Worm (Caenorhabditis elegans) whole organism, young adult: Measurements from ENCODE around the gene pqn-82.

Experiments
- B0019.2 ChIP-seq: fragments of 200-800 bp; sonication (Bioruptor generic); conservative IDR thresholded peaks from 2 replicates; pipeline ENCODE4 v1.3.6; 2022; ENCODE audit warnings: missing genetic modification reagents, missing genetic modification characterization, missing compliant biosample characterization
- C06A6.2 ChIP-seq: fragments of 200-800 bp; sonication (Bioruptor generic); conservative IDR thresholded peaks from 2 replicates; pipeline ENCODE4 v1.3.6; 2022; ENCODE audit warnings: missing genetic modification characterization, missing compliant biosample characterization
- C17E4.6 ChIP-seq: fragments of 200-800 bp; sonication (Bioruptor generic); IDR thresholded peaks from 2 replicates; pipeline ENCODE4 v1.3.6; 2022; ENCODE audit warnings: missing genetic modification reagents, missing genetic modification characterization, missing compliant biosample characterization
- F23B12.7 ChIP-seq: sonication (generic microtip); optimal IDR thresholded peaks from 2 replicates; lab custom pipeline; 2017; ENCODE audit warnings: missing genetic modification characterization, mild to moderate bottlenecking, missing compliant biosample characterization, antibody characterized with exemption, moderate library complexity; ENCODE audit not compliant: insufficient read depth
- F57C9.4 ChIP-seq: sonication (generic microtip); optimal IDR thresholded peaks from 2 replicates; lab custom pipeline; 2017; ENCODE audit warnings: mild to moderate bottlenecking, missing genetic modification characterization, missing compliant biosample characterization
- Y53F4B.3 ChIP-seq: fragments of 200-800 bp; sonication (Bioruptor generic); IDR thresholded peaks from 2 replicates; pipeline ENCODE4 v1.3.6; 2022; ENCODE audit warnings: missing genetic modification reagents, missing genetic modification characterization, missing compliant biosample characterization
- Y53G8AR.9 ChIP-seq: fragments of 200-800 bp; sonication (Bioruptor generic); conservative IDR thresholded peaks from 2 replicates; pipeline ENCODE4 v1.3.6; 2022; ENCODE audit warnings: missing genetic modification reagents, missing genetic modification characterization, missing compliant biosample characterization
- Y79H2A.3 ChIP-seq: fragments of 200-800 bp; sonication (Bioruptor generic); conservative IDR thresholded peaks from 2 replicates; pipeline ENCODE4 v1.3.6; 2022; ENCODE audit warnings: missing genetic modification reagents, missing genetic modification characterization, missing compliant biosample characterization
- aptf-2 ChIP-seq: fragments of 200-800 bp; sonication (Bioruptor generic); conservative IDR thresholded peaks from 2 replicates; pipeline ENCODE4 v1.3.6; 2022; ENCODE audit warnings: missing genetic modification reagents, missing genetic modification characterization, missing compliant biosample characterization
- attf-3 ChIP-seq: fragments of 200-800 bp; sonication (Bioruptor generic); conservative IDR thresholded peaks from 2 replicates; pipeline ENCODE4 v1.3.6; 2022; ENCODE audit warnings: missing genetic modification reagents, missing genetic modification characterization, missing compliant biosample characterization
- ccch-3 ChIP-seq: fragments of 200-800 bp; sonication (Bioruptor generic); optimal IDR thresholded peaks from 2 replicates; lab custom pipeline; 2018; ENCODE audit warnings: mild to moderate bottlenecking, missing genetic modification characterization, missing compliant biosample characterization
- cebp-1 ChIP-seq, 2 experiments: fragments of 200-800 bp in 1 of 2; sonication (Bioruptor generic) in 1 of 2; sonication (generic microtip) in 1 of 2; IDR thresholded peaks in 1 of 2; optimal IDR thresholded peaks in 1 of 2; 2 replicates each; pipeline versions ENCODE4 v1.3.6 to Lab custom; 2017 to 2022; ENCODE audit warnings: missing compliant biosample characterization in 2 of 2, missing genetic modification characterization in 2 of 2, mild to moderate bottlenecking in 1 of 2, missing genetic modification reagents in 1 of 2, moderate library complexity in 1 of 2
- cebp-2 ChIP-seq: fragments of 200-800 bp; sonication (Bioruptor generic); IDR thresholded peaks from 2 replicates; pipeline ENCODE4 v1.3.6; 2022; ENCODE audit warnings: missing genetic modification characterization, missing compliant biosample characterization
- ceh-27 ChIP-seq: fragments of 200-800 bp; sonication (Bioruptor generic); optimal IDR thresholded peaks from 2 replicates; lab custom pipeline; 2018; ENCODE audit warnings: mild to moderate bottlenecking, missing genetic modification characterization, moderate library complexity, missing compliant biosample characterization
- ceh-79 ChIP-seq: sonication (generic microtip); optimal IDR thresholded peaks from 2 replicates; lab custom pipeline; 2017; ENCODE audit warnings: mild to moderate bottlenecking, missing genetic modification characterization, missing compliant biosample characterization
- ceh-91 ChIP-seq: fragments of 200-800 bp; sonication (Bioruptor generic); IDR thresholded peaks from 2 replicates; pipeline ENCODE4 v1.3.6; 2022; ENCODE audit warnings: missing genetic modification reagents, missing genetic modification characterization, missing compliant biosample characterization
- dox-1 ChIP-seq: fragments of 200-800 bp; sonication (Bioruptor generic); IDR thresholded peaks from 2 replicates; pipeline ENCODE4 v1.3.6; 2022; ENCODE audit warnings: missing genetic modification reagents, missing genetic modification characterization, missing compliant biosample characterization
- efl-1 ChIP-seq: fragments of 150-350 bp; optimal IDR thresholded peaks from 2 replicates; lab custom pipeline; 2014; ENCODE audit warnings: missing biosample characterization, missing genetic modification reagents, missing genetic modification characterization
- egrh-3 ChIP-seq: fragments of 200-800 bp; sonication (Bioruptor generic); IDR thresholded peaks from 2 replicates; pipeline ENCODE4 v1.3.6; 2022; ENCODE audit warnings: missing genetic modification reagents, missing genetic modification characterization, missing compliant biosample characterization
- gei-17 ChIP-seq: fragments of 200-800 bp; sonication (Bioruptor generic); optimal IDR thresholded peaks from 2 replicates; lab custom pipeline; 2018; ENCODE audit warnings: mild to moderate bottlenecking, missing genetic modification characterization, missing compliant biosample characterization
- hmg-1.2 ChIP-seq: fragments of 200-800 bp; sonication (Bioruptor generic); IDR thresholded peaks from 2 replicates; pipeline ENCODE4 v1.3.6; 2022; ENCODE audit warnings: missing genetic modification reagents, missing genetic modification characterization, missing compliant biosample characterization
- hrde-1 ChIP-seq: sonication (generic microtip); optimal IDR thresholded peaks from 2 replicates; lab custom pipeline; 2016; ENCODE audit warnings: missing genetic modification characterization, mild to moderate bottlenecking, missing compliant biosample characterization, moderate library complexity, missing genotype, missing genetic modification reagents, borderline replicate concordance
- lin-26 ChIP-seq: fragments of 200-800 bp; sonication (Bioruptor generic); IDR thresholded peaks from 2 replicates; pipeline ENCODE4 v1.3.6; 2022; ENCODE audit warnings: missing genetic modification reagents, missing genetic modification characterization, missing compliant biosample characterization
- madf-3 ChIP-seq: fragments of 200-800 bp; sonication (Bioruptor generic); IDR thresholded peaks from 2 replicates; pipeline ENCODE4 v1.3.6; 2022; ENCODE audit warnings: missing genetic modification reagents, missing genetic modification characterization, missing compliant biosample characterization
- madf-6 ChIP-seq: fragments of 200-800 bp; sonication (Bioruptor generic); IDR thresholded peaks from 2 replicates; pipeline ENCODE4 v1.3.6; 2022; ENCODE audit warnings: missing genetic modification reagents, missing genetic modification characterization, missing compliant biosample characterization
- mcd-1 ChIP-seq: fragments of 200-800 bp; sonication (Bioruptor generic); IDR thresholded peaks from 2 replicates; pipeline ENCODE4 v1.3.6; 2022; ENCODE audit warnings: missing genetic modification reagents, missing genetic modification characterization, missing compliant biosample characterization
- mes-4 ChIP-seq: sonication (generic microtip); optimal IDR thresholded peaks from 2 replicates; lab custom pipeline; 2016; ENCODE audit warnings: missing genotype, missing genetic modification characterization, missing compliant biosample characterization
- mxl-1 ChIP-seq: sonication (generic microtip); optimal IDR thresholded peaks from 2 replicates; lab custom pipeline; 2016; ENCODE audit warnings: missing genetic modification characterization, missing compliant biosample characterization
- nfya-1 ChIP-seq: sonication (generic microtip); optimal IDR thresholded peaks from 2 replicates; lab custom pipeline; 2017; ENCODE audit warnings: antibody characterized with exemption, missing compliant biosample characterization, missing genetic modification characterization, borderline replicate concordance; ENCODE audit not compliant: insufficient read depth
- nhr-120 ChIP-seq: fragments of 200-800 bp; sonication (Bioruptor generic); IDR thresholded peaks from 2 replicates; pipeline ENCODE4 v1.3.6; 2022; ENCODE audit warnings: missing genetic modification characterization, missing compliant biosample characterization
- repo-1 ChIP-seq: sonication (generic microtip); optimal IDR thresholded peaks from 2 replicates; lab custom pipeline; 2017; ENCODE audit warnings: mild to moderate bottlenecking, missing genetic modification characterization, missing compliant biosample characterization
- snpc-1.1 ChIP-seq: sonication (generic microtip); optimal IDR thresholded peaks from 2 replicates; lab custom pipeline; 2017; ENCODE audit warnings: missing genetic modification characterization, mild to moderate bottlenecking, missing compliant biosample characterization, antibody characterized with exemption, moderate library complexity, missing genotype, missing genetic modification reagents; ENCODE audit not compliant: insufficient read depth
- snpc-4 ChIP-seq, 5 experiments: fragments of 150-350 bp in 1 of 5; sonication (generic microtip) in 4 of 5; optimal IDR thresholded peaks; 2 replicates each; lab custom pipeline; 2014 to 2018; ENCODE audit warnings: missing genetic modification characterization in 5 of 5, missing biosample characterization in 3 of 5, antibody characterized with exemption in 2 of 5, mild to moderate bottlenecking in 2 of 5, missing compliant biosample characterization in 2 of 5, missing genotype in 2 of 5, moderate library complexity in 2 of 5, missing genetic modification reagents in 1 of 5
- sptf-2 ChIP-seq: fragments of 200-800 bp; sonication (Bioruptor generic); optimal IDR thresholded peaks from 2 replicates; lab custom pipeline; 2018; ENCODE audit warnings: mild to moderate bottlenecking, missing genetic modification characterization, missing compliant biosample characterization
- tbp1 ChIP-seq: fragments of 200-800 bp; sonication (Bioruptor generic); optimal IDR thresholded peaks from 2 replicates; lab custom pipeline; 2018; ENCODE audit warnings: mild to moderate bottlenecking, missing genetic modification characterization, missing compliant biosample characterization
- zfh-2 ChIP-seq: fragments of 200-800 bp; sonication (Bioruptor generic); conservative IDR thresholded peaks from 2 replicates; pipeline ENCODE4 v1.3.6; 2022; ENCODE audit warnings: missing genetic modification reagents, missing genetic modification characterization, missing compliant biosample characterization
- ztf-25 ChIP-seq: fragments of 200-800 bp; sonication (Bioruptor generic); IDR thresholded peaks from 2 replicates; pipeline ENCODE4 v1.3.6; 2022; ENCODE audit warnings: missing genetic modification reagents, missing genetic modification characterization, missing compliant biosample characterization
- ztf-3 ChIP-seq: fragments of 200-800 bp; sonication (Bioruptor generic); optimal IDR thresholded peaks from 2 replicates; lab custom pipeline; 2018; ENCODE audit warnings: mild to moderate bottlenecking, missing genetic modification characterization, missing compliant biosample characterization

The pqn-82 gene

DNA sequence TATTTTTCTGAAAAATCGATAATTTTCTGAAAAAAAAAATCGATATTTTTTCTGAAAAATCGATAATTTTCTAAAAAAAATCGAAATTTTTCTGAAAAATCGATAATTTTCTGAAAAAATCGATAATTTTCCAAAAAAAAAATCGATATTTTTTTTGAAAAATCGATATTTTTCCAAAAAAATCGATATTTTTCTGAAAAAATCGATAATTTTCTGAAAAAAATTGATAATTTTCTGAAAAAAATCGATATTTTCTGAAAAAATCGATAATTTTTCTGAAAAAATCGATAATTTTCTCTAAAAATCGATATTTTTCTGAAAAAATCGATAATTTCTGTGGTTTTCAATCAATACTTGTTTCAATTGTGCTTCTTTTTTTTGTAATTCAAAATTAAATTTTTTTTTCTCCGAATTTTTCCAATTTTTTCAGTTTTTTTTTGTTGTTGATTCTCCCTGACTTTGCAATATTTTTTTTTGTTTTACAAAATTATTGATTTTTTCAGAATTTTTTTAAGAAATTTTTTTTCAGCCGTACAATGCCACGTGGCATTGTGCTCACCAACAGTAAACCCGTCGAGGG is 14.8 kb upstream of the pqn-82 start, which contains the start of gene rexd-1:
Gene rexd-1, plus strand, starts transcription at position 530 of the 580 bp plus-strand sequence.
- no peak for TF ChIP-seq C17E4.6 (GFP tag; lab: Robert Waterston, UW)
- no peak for TF ChIP-seq ztf-25
- TF ChIP-seq cebp-2 (GFP tag; lab: Robert Waterston, UW), result no peak
- TF ChIP-seq F23B12.7 (tag; lab: Kevin White, UChicago), result no peak
- no peak for TF ChIP-seq nhr-120 (GFP tag; lab: Robert Waterston, UW)

- TF ChIP-seq snpc-1.1 (tag; lab: Kevin White, UChicago) (no peak), B0019.2 (GFP tag; lab: Robert Waterston, UW) (no peak), zfh-2 (peak; percentile 82), egrh-3 (GFP tag; lab: Robert Waterston, UW) (peak; percentile 30; the same call in 1 of the 2 replicates)
Measured at ce11 chrIII:1852126-1852717, 3.4 kb downstream of the pqn-82 start.

ce11 chrIII:1853944-1854343 is 5.1 kb downstream of the pqn-82 start:
- peak; percentile 86 for TF ChIP-seq hmg-1.2 (GFP tag; lab: Robert Waterston, UW)
- TF ChIP-seq aptf-2, result no peak
- peak; percentile 3 for TF ChIP-seq ceh-27

DNA sequence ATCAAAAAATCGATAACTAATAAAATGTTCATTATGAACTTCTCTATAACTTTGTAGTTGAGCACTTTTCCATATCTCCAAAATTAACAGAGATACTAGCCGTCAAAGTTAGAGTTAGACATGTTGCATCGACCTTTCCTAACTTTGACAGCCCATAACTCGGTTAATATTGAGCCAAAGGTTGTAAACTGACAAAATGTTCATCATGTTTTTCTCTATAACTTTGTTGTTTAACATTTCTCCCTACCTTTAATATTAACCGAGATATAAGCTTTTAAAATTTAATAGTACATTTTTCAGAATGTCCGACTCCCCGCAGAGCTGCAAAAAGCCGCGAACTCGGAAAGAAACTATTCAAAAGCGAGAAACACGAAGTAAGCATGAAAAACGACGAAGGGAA is 6.2 kb downstream of the pqn-82 start, which contains the start of gene hlh-33:
Gene hlh-33, plus strand, starts transcription at position 301 of the 400 bp plus-strand sequence.
- TF ChIP-seq cebp-1 (GFP tag; IDR thresholded peaks at IDR 0.05; lab: Robert Waterston, UW) (no peak), cebp-1 (tag; optimal IDR thresholded peaks at IDR 0.05; lab: Kevin White, UChicago) (no peak), ztf-25 (no peak), ccch-3 (GFP tag; lab: Kevin White, UChicago) (no peak), ceh-79 (no peak), madf-6 (GFP tag; lab: Robert Waterston, UW) (no peak), lin-26 (GFP tag; lab: Robert Waterston, UW) (no peak), tbp1 (GFP tag; lab: Kevin White, UChicago) (no peak), mes-4 (tag; lab: Kevin White, UChicago) (no peak), ceh-27 (no peak), attf-3 (GFP tag; lab: Robert Waterston, UW) (no peak), nfya-1 (tag; lab: Kevin White, UChicago) (no peak), Y79H2A.3 (GFP tag; lab: Robert Waterston, UW) (no peak), ztf-3 (GFP tag; lab: Kevin White, UChicago) (no peak), gei-17 (GFP tag; lab: Kevin White, UChicago) (no peak), repo-1 (tag; lab: Kevin White, UChicago) (no peak), hrde-1 (tag; lab: Kevin White, UChicago) (no peak), F57C9.4 (tag; lab: Kevin White, UChicago) (no peak), madf-3 (no peak)

DNA sequence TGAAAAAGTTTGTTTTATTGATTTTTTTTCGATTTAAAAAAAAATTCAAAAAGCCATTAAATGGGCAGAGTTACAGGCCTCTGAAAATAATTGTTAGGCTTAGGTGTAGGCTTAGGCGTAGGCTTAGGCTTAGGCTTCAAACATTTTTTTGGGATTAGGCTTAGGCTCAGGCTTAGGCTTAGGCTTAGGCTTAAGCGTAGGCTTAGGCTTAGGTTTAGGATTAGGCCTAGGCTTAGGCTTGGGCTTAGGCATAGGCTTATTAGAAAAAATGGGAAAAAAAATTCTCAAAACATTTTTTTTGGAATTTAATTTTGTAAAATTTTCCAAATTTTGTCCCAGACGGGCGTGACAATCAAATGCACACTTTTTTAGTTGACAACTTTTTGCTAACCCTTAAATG is 7.3 kb downstream of the pqn-82 start:
- TF ChIP-seq C17E4.6 (GFP tag; lab: Robert Waterston, UW) (no peak), ceh-91 (GFP tag; lab: Robert Waterston, UW) (no peak), efl-1 (GFP tag; lab: Kevin White, UChicago) (no peak), Y79H2A.3 (GFP tag; lab: Robert Waterston, UW) (no peak), cebp-1 (GFP tag; IDR thresholded peaks at IDR 0.05; lab: Robert Waterston, UW) (no peak), cebp-1 (tag; optimal IDR thresholded peaks at IDR 0.05; lab: Kevin White, UChicago) (no peak), C06A6.2 (no peak), tbp1 (GFP tag; lab: Kevin White, UChicago) (no peak), mcd-1 (GFP tag; lab: Robert Waterston, UW) (no peak), hrde-1 (tag; lab: Kevin White, UChicago) (no peak), sptf-2 (GFP tag; lab: Kevin White, UChicago) (no peak), Y53F4B.3 (no peak), Y53G8AR.9 (GFP tag; lab: Robert Waterston, UW) (no peak), dox-1 (GFP tag; lab: Robert Waterston, UW) (no peak), mxl-1 (tag; lab: Kevin White, UChicago) (no peak), snpc-4 (GFP tag; optimal IDR thresholded peaks at IDR 0.05; lab: Kevin White, UChicago) (no peak), snpc-4 (tag; optimal IDR thresholded peaks at IDR 0.05; lab: Kevin White, UChicago) (no peak)
